Worm (Caenorhabditis elegans) whole organism, L4 larva: ENCODE measurements around the gene rml-3.

Source experiments
- T20F7.1 ChIP-seq: fragments of 200-800 bp; sonication (Bioruptor generic); optimal IDR thresholded peaks from 2 replicates; lab custom pipeline; 2018; ENCODE audit warnings: mild to moderate bottlenecking, missing genetic modification characterization, missing compliant biosample characterization
- ZK337.2 ChIP-seq: fragments of 200-800 bp; sonication (Bioruptor generic); IDR thresholded peaks from 2 replicates; pipeline ENCODE4 v1.3.6; 2022; ENCODE audit warnings: missing genetic modification reagents, missing genetic modification characterization, missing compliant biosample characterization
- ZK546.5 ChIP-seq, 2 experiments: sonication (generic microtip); optimal IDR thresholded peaks; 2 replicates each; lab custom pipeline; 2017; ENCODE audit warnings: missing biosample characterization in 2 of 2, missing genetic modification characterization in 2 of 2
- aha-1 ChIP-seq: fragments of 150-350 bp; peaks from one replicate; lab custom pipeline; 2014; ENCODE audit warnings: missing biosample characterization, missing genetic modification characterization
- ama-1 ChIP-seq: fragments of 150-350 bp; optimal IDR thresholded peaks from 2 replicates; lab custom pipeline; 2014; ENCODE audit warnings: inconsistent platforms, mixed read lengths
- ceh-20 ChIP-seq: fragments of 200-800 bp; sonication (Bioruptor generic); IDR thresholded peaks from 2 replicates; pipeline ENCODE4 v1.3.6; 2022; ENCODE audit warnings: missing genetic modification reagents, missing genetic modification characterization, missing compliant biosample characterization
- ceh-32 ChIP-seq: sonication (generic microtip); optimal IDR thresholded peaks from 2 replicates; lab custom pipeline; 2016; ENCODE audit warnings: mild to moderate bottlenecking, missing genetic modification characterization, missing compliant biosample characterization; ENCODE audit not compliant: poor library complexity
- ceh-62 ChIP-seq: sonication (generic microtip); optimal IDR thresholded peaks from 2 replicates; lab custom pipeline; 2017; ENCODE audit warnings: missing biosample characterization, missing genetic modification characterization
- ceh-82 ChIP-seq: sonication (generic microtip); optimal IDR thresholded peaks from 2 replicates; lab custom pipeline; 2017; ENCODE audit warnings: missing biosample characterization, missing genetic modification characterization
- ces-1 ChIP-seq: fragments of 150-350 bp; sonication (generic microtip); optimal IDR thresholded peaks from 4 replicates; lab custom pipeline; 2014; ENCODE audit warnings: missing biosample characterization, missing genetic modification reagents, missing genetic modification characterization
- cey-2 ChIP-seq: sonication (generic microtip); optimal IDR thresholded peaks from 3 replicates; lab custom pipeline; 2017; ENCODE audit warnings: missing genetic modification characterization, mild to moderate bottlenecking, missing compliant biosample characterization, antibody characterized with exemption, borderline replicate concordance; ENCODE audit not compliant: insufficient read depth
- ctbp-1 ChIP-seq: fragments of 200-800 bp; sonication (Bioruptor generic); IDR thresholded peaks from 2 replicates; pipeline ENCODE4 v1.3.6; 2022; ENCODE audit warnings: missing genetic modification reagents, missing genetic modification characterization, missing compliant biosample characterization
- daf-12 ChIP-seq: fragments of 150-350 bp; optimal IDR thresholded peaks from 2 replicates; lab custom pipeline; 2014; ENCODE audit warnings: missing biosample characterization, missing genetic modification reagents, missing genetic modification characterization
- daf-8 ChIP-seq: fragments of 200-800 bp; sonication (Bioruptor generic); IDR thresholded peaks from 2 replicates; pipeline ENCODE4 v1.3.6; 2022; ENCODE audit warnings: missing genetic modification characterization, missing compliant biosample characterization
- dmd-6 ChIP-seq: fragments of 200-800 bp; sonication (Bioruptor generic); IDR thresholded peaks from 2 replicates; pipeline ENCODE4 v1.3.6; 2022; ENCODE audit warnings: missing genetic modification reagents, missing genetic modification characterization, missing compliant biosample characterization
- dpl-1 ChIP-seq: fragments of 150-350 bp; optimal IDR thresholded peaks from 2 replicates; lab custom pipeline; 2014; ENCODE audit warnings: missing biosample characterization, missing genetic modification reagents, missing genetic modification characterization
- duxl-1 ChIP-seq: sonication (generic microtip); optimal IDR thresholded peaks from 2 replicates; lab custom pipeline; 2016; ENCODE audit warnings: mild to moderate bottlenecking, missing genetic modification characterization, moderate library complexity, missing compliant biosample characterization; ENCODE audit not compliant: poor library complexity
- egl-27 ChIP-seq: sonication (generic microtip); optimal IDR thresholded peaks from 3 replicates; lab custom pipeline; 2017; ENCODE audit warnings: missing biosample characterization, missing genetic modification reagents, missing genetic modification characterization
- fos-1 ChIP-seq: fragments of 150-350 bp; optimal IDR thresholded peaks from 2 replicates; lab custom pipeline; 2014; ENCODE audit warnings: missing biosample characterization, missing genetic modification characterization
- hif-1 ChIP-seq, 2 experiments: sonication (generic microtip); optimal IDR thresholded peaks; 2 replicates each; lab custom pipeline; 2016 to 2017; ENCODE audit warnings: missing compliant biosample characterization in 2 of 2, missing genetic modification characterization in 2 of 2, missing genetic modification reagents in 2 of 2, missing genotype in 2 of 2, mild to moderate bottlenecking in 1 of 2
- hlh-11 ChIP-seq: fragments of 200-800 bp; sonication (Bioruptor generic); optimal IDR thresholded peaks from 2 replicates; lab custom pipeline; 2018; ENCODE audit warnings: mild to moderate bottlenecking, missing genetic modification characterization, missing compliant biosample characterization
- hmg-1.1 ChIP-seq: fragments of 200-800 bp; sonication (Bioruptor generic); IDR thresholded peaks from 2 replicates; pipeline ENCODE4 v1.3.6; 2022; ENCODE audit warnings: missing genetic modification reagents, missing genetic modification characterization, missing compliant biosample characterization
- lin-1 ChIP-seq: fragments of 200-800 bp; sonication (Bioruptor generic); IDR thresholded peaks from 2 replicates; pipeline ENCODE4 v1.3.6; 2022; ENCODE audit warnings: missing genetic modification reagents, missing genetic modification characterization, missing compliant biosample characterization
- lin-38 ChIP-seq: fragments of 200-800 bp; sonication (Bioruptor generic); IDR thresholded peaks from 2 replicates; pipeline ENCODE4 v1.3.6; 2022; ENCODE audit warnings: missing genetic modification reagents, missing genetic modification characterization, missing compliant biosample characterization
- madf-9 ChIP-seq: fragments of 200-800 bp; sonication (Bioruptor generic); conservative IDR thresholded peaks from 2 replicates; pipeline ENCODE4 v1.3.6; 2022; ENCODE audit warnings: missing genetic modification reagents, missing genetic modification characterization, missing compliant biosample characterization
- mep-1 ChIP-seq: fragments of 150-350 bp; sonication (generic microtip); optimal IDR thresholded peaks from 3 replicates; lab custom pipeline; 2014; ENCODE audit warnings: missing biosample characterization, missing genetic modification characterization
- mes-2 ChIP-seq: sonication (generic microtip); optimal IDR thresholded peaks from 2 replicates; lab custom pipeline; 2016; ENCODE audit warnings: missing genotype, mild to moderate bottlenecking, missing genetic modification characterization, missing compliant biosample characterization; ENCODE audit not compliant: poor library complexity, severe bottlenecking
- mxl-2 ChIP-seq: fragments of 200-800 bp; sonication (Bioruptor generic); conservative IDR thresholded peaks from 2 replicates; pipeline ENCODE4 v1.3.6; 2022; ENCODE audit warnings: missing genetic modification reagents, missing genetic modification characterization, missing compliant biosample characterization
- mxl-3 ChIP-seq: fragments of 200-800 bp; sonication (Bioruptor generic); optimal IDR thresholded peaks from 2 replicates; lab custom pipeline; 2018; ENCODE audit warnings: mild to moderate bottlenecking, missing genetic modification characterization, missing compliant biosample characterization
- nhr-102 ChIP-seq: sonication (generic microtip); optimal IDR thresholded peaks from 2 replicates; lab custom pipeline; 2016; ENCODE audit warnings: mild to moderate bottlenecking, missing genetic modification characterization, moderate library complexity, missing compliant biosample characterization
- nhr-11 ChIP-seq: fragments of 150-350 bp; optimal IDR thresholded peaks from 2 replicates; lab custom pipeline; 2014; ENCODE audit warnings: missing biosample characterization, missing genetic modification characterization
- nhr-28 ChIP-seq: fragments of 150-350 bp; optimal IDR thresholded peaks from 2 replicates; lab custom pipeline; 2014; ENCODE audit warnings: missing biosample characterization, missing genetic modification characterization
- nhr-48 ChIP-seq: sonication (generic microtip); optimal IDR thresholded peaks from 2 replicates; lab custom pipeline; 2016; ENCODE audit warnings: mild to moderate bottlenecking, missing genetic modification characterization, missing compliant biosample characterization
- php-3 ChIP-seq: fragments of 200-800 bp; sonication (Bioruptor generic); IDR thresholded peaks from 2 replicates; pipeline ENCODE4 v1.3.6; 2022; ENCODE audit warnings: missing genetic modification reagents, missing genetic modification characterization, missing compliant biosample characterization
- pqm-1 ChIP-seq: sonication (generic microtip); optimal IDR thresholded peaks from 2 replicates; lab custom pipeline; 2017; ENCODE audit warnings: missing biosample characterization, missing genetic modification characterization
- rbr-2 ChIP-seq: sonication (generic microtip); optimal IDR thresholded peaks from 2 replicates; lab custom pipeline; 2016; ENCODE audit warnings: missing genotype, missing genetic modification characterization, missing compliant biosample characterization
- saeg-2 ChIP-seq: fragments of 200-800 bp; sonication (Bioruptor generic); IDR thresholded peaks from 2 replicates; pipeline ENCODE4 v1.3.6; 2022; ENCODE audit warnings: missing genetic modification reagents, missing genetic modification characterization, missing compliant biosample characterization
- spr-1 ChIP-seq: sonication (generic microtip); optimal IDR thresholded peaks from 2 replicates; lab custom pipeline; 2016; ENCODE audit warnings: mild to moderate bottlenecking, missing genetic modification characterization, missing compliant biosample characterization
- spr-3 ChIP-seq: fragments of 200-800 bp; sonication (Bioruptor generic); optimal IDR thresholded peaks from 2 replicates; lab custom pipeline; 2018; ENCODE audit warnings: mild to moderate bottlenecking, missing genetic modification characterization, missing compliant biosample characterization
- tra-1 ChIP-seq: fragments of 200-800 bp; sonication (Bioruptor generic); IDR thresholded peaks from 2 replicates; pipeline ENCODE4 v1.3.6; 2022; ENCODE audit warnings: missing genetic modification reagents, missing genetic modification characterization, missing compliant biosample characterization
- unc-130 ChIP-seq: sonication (generic microtip); optimal IDR thresholded peaks from 2 replicates; lab custom pipeline; 2016; ENCODE audit warnings: missing genetic modification reagents, missing genetic modification characterization, missing compliant biosample characterization
- unc-39 ChIP-seq: sonication (generic microtip); optimal IDR thresholded peaks from 2 replicates; lab custom pipeline; 2017; ENCODE audit warnings: missing biosample characterization, missing genetic modification characterization
- unc-62 ChIP-seq, 3 experiments: fragments of 150-350 bp in 1 of 3; sonication (generic microtip); optimal IDR thresholded peaks in 2 of 3; peaks in 1 of 3; 1 replicate in 1 of 3; 2 replicates in 2 of 3; lab custom pipeline; 2014 to 2017; ENCODE audit warnings: missing biosample characterization in 3 of 3, missing genetic modification characterization in 3 of 3, missing genetic modification reagents in 3 of 3, missing genotype in 1 of 3
- zfp-3 ChIP-seq: fragments of 200-800 bp; sonication (Bioruptor generic); conservative IDR thresholded peaks from 2 replicates; pipeline ENCODE4 v1.3.6; 2022; ENCODE audit warnings: missing genetic modification reagents, missing genetic modification characterization, missing compliant biosample characterization
- zip-2 ChIP-seq: fragments of 150-350 bp; optimal IDR thresholded peaks from 2 replicates; lab custom pipeline; 2014; ENCODE audit warnings: missing biosample characterization, missing genetic modification characterization
- ztf-11 ChIP-seq: fragments of 150-350 bp; optimal IDR thresholded peaks from 2 replicates; lab custom pipeline; 2014; ENCODE audit warnings: missing biosample characterization, missing genetic modification characterization
- ztf-7 ChIP-seq: fragments of 150-350 bp; optimal IDR thresholded peaks from 2 replicates; lab custom pipeline; 2014; ENCODE audit warnings: missing biosample characterization, missing genetic modification characterization

rml-3 gene

ce11 chrX:6256430-6256829, 17.6 kb upstream of the rml-3 start (continued):
- TF ChIP-seq ztf-11 (tag; lab: Kevin White, UChicago) (no peak), ZK546.5 (tag; optimal IDR thresholded peaks at IDR 0.05; lab: Kevin White, UChicago) (no peak), unc-62 (GFP tag; optimal IDR thresholded peaks at IDR 0.05 in 1 of 2; lab: Kevin White, UChicago) (peak in 1 of 2 experiments; percentile 56), unc-62 (tag; optimal IDR thresholded peaks at IDR 0.05; lab: Kevin White, UChicago) (no peak), egl-27 (tag; lab: Kevin White, UChicago) (no peak), ctbp-1 (GFP tag; lab: Robert Waterston, UW) (no peak), php-3 (GFP tag; lab: Robert Waterston, UW) (no peak), unc-39 (tag; lab: Kevin White, UChicago) (no peak), fos-1 (tag; lab: Kevin White, UChicago) (no peak), duxl-1 (tag; lab: Kevin White, UChicago) (no peak), spr-3 (GFP tag; lab: Kevin White, UChicago) (no peak), zfp-3 (no peak), nhr-28 (tag; lab: Kevin White, UChicago) (peak; percentile 64), rbr-2 (tag; lab: Kevin White, UChicago) (no peak), lin-1 (GFP tag; lab: Robert Waterston, UW) (peak; percentile 42), mep-1 (tag; lab: Kevin White, UChicago) (no peak), hif-1 (tag; optimal IDR thresholded peaks at IDR 0.05; lab: Kevin White, UChicago) (no peak), ces-1 (GFP tag; lab: Kevin White, UChicago) (no peak), ceh-20 (GFP tag; lab: Robert Waterston, UW) (no peak), ZK337.2 (GFP tag; lab: Robert Waterston, UW) (no peak), dmd-6 (GFP tag; lab: Robert Waterston, UW) (peak; percentile 80), ama-1 (lab: Kevin White, UChicago) (no peak), dpl-1 (GFP tag; lab: Kevin White, UChicago) (no peak), lin-38 (no peak), tra-1 (GFP tag; lab: Robert Waterston, UW) (0 out of 2 replicates have a peak, but pooled peaks have one; percentile 35), spr-1 (tag; lab: Kevin White, UChicago) (no peak), mxl-3 (GFP tag; lab: Kevin White, UChicago) (no peak), hmg-1.1 (GFP tag; lab: Robert Waterston, UW) (no peak), mxl-2 (GFP tag; lab: Robert Waterston, UW) (no peak), ceh-32 (tag; lab: Kevin White, UChicago) (no peak), aha-1 (tag; lab: Kevin White, UChicago) (peak; percentile 68), saeg-2 (GFP tag; lab: Robert Waterston, UW) (no peak), nhr-48 (peak; percentile 17), daf-12 (tag; lab: Kevin White, UChicago) (no peak)
- TF ChIP-seq, all 104 proteins: peak for 16

DNA sequence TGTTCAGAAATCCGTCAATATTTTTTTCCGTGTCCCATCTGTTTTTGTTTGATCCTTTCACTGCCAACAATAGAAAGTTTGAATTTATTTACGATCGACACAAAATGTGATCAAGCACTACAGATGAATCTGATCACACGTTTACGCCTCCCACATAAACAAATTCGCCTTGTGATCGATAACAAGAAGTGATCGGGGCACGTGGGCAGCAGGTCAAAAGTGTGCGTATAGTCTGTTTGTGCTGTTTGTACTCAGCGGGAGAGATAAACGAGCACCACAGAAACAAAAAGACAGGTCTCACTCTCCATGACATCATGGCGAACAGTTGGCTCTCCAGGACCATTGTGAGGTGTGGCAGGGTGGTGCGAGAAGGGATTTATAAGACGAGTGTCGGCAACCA, 16.7 kb upstream of the rml-3 start:
- TF ChIP-seq ZK546.5 (tag; optimal IDR thresholded peaks at IDR 0.05; lab: Kevin White, UChicago): no peak
- TF ChIP-seq mes-2: peak; percentile 46
- no peak for TF ChIP-seq unc-130 (GFP tag; lab: Kevin White, UChicago)
- TF ChIP-seq pqm-1: peak; percentile 28
- peak; percentile 18 for TF ChIP-seq aha-1 (tag; lab: Kevin White, UChicago)
- TF ChIP-seq nhr-102: peak; percentile 90
- no peak for TF ChIP-seq ceh-82 (tag; lab: Kevin White, UChicago)
- TF ChIP-seq zip-2 (tag; lab: Kevin White, UChicago): no peak
- TF ChIP-seq hlh-11 (tag; lab: Kevin White, UChicago): peak; percentile 99
- TF ChIP-seq unc-62 (GFP tag; optimal IDR thresholded peaks at IDR 0.05 in 1 of 2; lab: Kevin White, UChicago): peak in 1 of 2 experiments; percentile 98
- no peak for TF ChIP-seq unc-62 (tag; optimal IDR thresholded peaks at IDR 0.05; lab: Kevin White, UChicago)
- no peak for TF ChIP-seq unc-39 (tag; lab: Kevin White, UChicago)
- no peak for TF ChIP-seq daf-12 (tag; lab: Kevin White, UChicago)
- peak; percentile 62 for TF ChIP-seq T20F7.1 (GFP tag; lab: Kevin White, UChicago)
- peak; percentile 38 for TF ChIP-seq ztf-7 (tag; lab: Kevin White, UChicago)
- TF ChIP-seq fos-1 (tag; lab: Kevin White, UChicago): peak; percentile 16
- TF ChIP-seq daf-8 (GFP tag; lab: Robert Waterston, UW): no peak
- TF ChIP-seq ces-1 (GFP tag; lab: Kevin White, UChicago): no peak
- no peak for TF ChIP-seq madf-9
- TF ChIP-seq ctbp-1 (GFP tag; lab: Robert Waterston, UW): no peak
- peak; percentile 97 for TF ChIP-seq nhr-11 (tag; lab: Kevin White, UChicago)
- TF ChIP-seq cey-2 (tag; lab: Kevin White, UChicago): no peak
- TF ChIP-seq hmg-1.1 (GFP tag; lab: Robert Waterston, UW): peak; percentile 50
- no peak for TF ChIP-seq spr-3 (GFP tag; lab: Kevin White, UChicago)
- TF ChIP-seq ceh-62: no peak
- TF ChIP-seq lin-1 (GFP tag; lab: Robert Waterston, UW): peak; percentile 77
